Fruit fly (Drosophila melanogaster) whole organism, embryonic: Measurements from ENCODE around the gene CG42827.

Experiments
- Abd-B ChIP-seq: fragments of 200-800 bp; sonication (Bioruptor generic); optimal IDR thresholded peaks from 2 replicates; lab custom pipeline; 2018; ENCODE audit warnings: missing biosample characterization, mild to moderate bottlenecking, missing genetic modification characterization, moderate library complexity
- CG12391 ChIP-seq: fragments of 200-800 bp; sonication (Bioruptor generic); optimal IDR thresholded peaks from 3 replicates; lab custom pipeline; 2018; ENCODE audit warnings: missing biosample characterization, mild to moderate bottlenecking, missing genetic modification characterization, moderate library complexity
- CG5953 ChIP-seq: fragments of 200-800 bp; sonication (Bioruptor generic); IDR thresholded peaks from 2 replicates; pipeline ENCODE4 v1.3.6; 2022; ENCODE audit warnings: missing biosample characterization, missing genetic modification characterization
- CG6854 ChIP-seq: fragments of 200-800 bp; sonication (Bioruptor generic); optimal IDR thresholded peaks from 3 replicates; lab custom pipeline; 2017; ENCODE audit warnings: missing biosample characterization, mild to moderate bottlenecking, missing genetic modification characterization
- bowl ChIP-seq: fragments of 200-800 bp; sonication (Bioruptor generic); IDR thresholded peaks from 2 replicates; pipeline ENCODE4 v1.3.6; 2022; ENCODE audit warnings: missing biosample characterization, missing genetic modification characterization
- fd96Cb ChIP-seq: fragments of 200-800 bp; sonication (Bioruptor generic); optimal IDR thresholded peaks from 2 replicates; lab custom pipeline; 2018; ENCODE audit warnings: missing biosample characterization, mild to moderate bottlenecking, missing genetic modification characterization, moderate library complexity

- no peak for TF ChIP-seq CG12391 (tag; lab: Kevin White, UChicago)
- no peak for TF ChIP-seq CG6854 (GFP tag; lab: Kevin White, UChicago)
- no peak for TF ChIP-seq CG5953
- TF ChIP-seq bowl = no peak
- TF ChIP-seq fd96Cb (tag; lab: Kevin White, UChicago) = no peak
- TF ChIP-seq Abd-B (GFP tag; lab: Kevin White, UChicago) = no peak
Observed at dm6 chr3R:23377288-23377687, 4.6 kb downstream of the CG42827 start.
